Worm (Caenorhabditis elegans): ENCODE data around the gene srh-206.

DNA sequence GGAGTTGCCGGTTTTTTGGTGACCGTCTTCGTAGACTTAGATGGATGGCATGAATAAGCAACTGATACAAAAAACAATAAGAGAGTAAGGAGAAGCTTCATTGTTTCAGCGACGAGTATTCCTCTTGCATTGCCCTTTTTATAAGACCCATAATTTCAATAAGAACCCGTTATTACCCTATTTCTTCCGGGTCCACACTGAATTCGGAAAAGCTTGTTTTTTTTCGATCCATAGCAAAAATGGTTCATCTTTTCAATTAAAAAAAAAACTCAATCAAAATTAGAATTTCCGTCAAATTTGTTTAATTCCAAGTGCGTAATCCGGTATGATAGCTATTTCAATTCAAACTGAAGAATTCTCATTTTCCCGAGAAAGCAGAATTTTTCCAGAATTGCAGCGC, 32.4 kb upstream of the srh-206 start, which contains the start of gene Y102A5C.40:
- no peak for TF ChIP-seq med-1 (GFP tag; optimal IDR thresholded peaks at IDR 0.05; ENCODE audit: insufficient read depth)
- no peak for TF ChIP-seq ztf-23 (GFP tag; IDR thresholded peaks at IDR 0.05)
- no peak for TF ChIP-seq flt-1 (GFP tag; IDR thresholded peaks at IDR 0.05)
- TF ChIP-seq klf-2 (GFP tag; conservative IDR thresholded peaks at IDR 0.05), result no peak
- no peak for TF ChIP-seq T22C8.4 (GFP tag; IDR thresholded peaks at IDR 0.05)
- TF ChIP-seq cog-1 (tag; optimal IDR thresholded peaks at IDR 0.05), result no peak
- TF ChIP-seq tab-1 (GFP tag; IDR thresholded peaks at IDR 0.05), result no peak
